Fruit fly (Drosophila melanogaster) whole organism, prepupa: Measurements from ENCODE around the gene Rok.
A peak's percentile ranks its signal among the peaks of the same experiment; 100 is the strongest.

Experiments
- Blimp-1 ChIP-seq: fragments of 200-800 bp; sonication (Bioruptor generic); optimal IDR thresholded peaks from 3 replicates; lab custom pipeline; 2017; ENCODE audit warnings: missing biosample characterization, missing genetic modification characterization, mild to moderate bottlenecking, moderate library complexity, missing genetic modification reagents
- CG10631 ChIP-seq: fragments of 200-800 bp; sonication (Bioruptor generic); optimal IDR thresholded peaks from 2 replicates; lab custom pipeline; 2016; ENCODE audit warnings: missing biosample characterization, missing genetic modification characterization
- CG10669 ChIP-seq: fragments of 200-800 bp; sonication (Bioruptor generic); optimal IDR thresholded peaks from 3 replicates; lab custom pipeline; 2018; ENCODE audit warnings: missing biosample characterization, mild to moderate bottlenecking, missing genetic modification characterization, moderate library complexity
- CG11294 ChIP-seq: fragments of 200-800 bp; sonication (Bioruptor generic); IDR thresholded peaks from 2 replicates; pipeline ENCODE4 v1.3.6; 2022; ENCODE audit warnings: missing biosample characterization, missing genetic modification characterization
- CG11762 ChIP-seq: fragments of 200-800 bp; sonication (Bioruptor generic); optimal IDR thresholded peaks from 3 replicates; lab custom pipeline; 2016; ENCODE audit warnings: missing biosample characterization, missing genetic modification characterization; ENCODE audit not compliant: insufficient read depth
- CG11902 ChIP-seq: fragments of 200-800 bp; sonication (Bioruptor generic); optimal IDR thresholded peaks from 3 replicates; lab custom pipeline; 2016; ENCODE audit warnings: missing biosample characterization, missing genetic modification characterization
- CG15336 ChIP-seq: fragments of 200-800 bp; sonication (Bioruptor generic); IDR thresholded peaks from 2 replicates; pipeline ENCODE4 v1.3.6; 2022; ENCODE audit warnings: missing biosample characterization, missing genetic modification characterization
- CG1621 ChIP-seq: fragments of 200-800 bp; sonication (Bioruptor generic); optimal IDR thresholded peaks from 3 replicates; lab custom pipeline; 2018; ENCODE audit warnings: missing biosample characterization, mild to moderate bottlenecking, missing genetic modification characterization
- CG16779 ChIP-seq: fragments of 200-800 bp; sonication (Bioruptor generic); optimal IDR thresholded peaks from 3 replicates; lab custom pipeline; 2017; ENCODE audit warnings: missing biosample characterization, mild to moderate bottlenecking, missing genetic modification characterization
- CG3032 ChIP-seq: fragments of 200-800 bp; optimal IDR thresholded peaks from 2 replicates; lab custom pipeline; 2019; ENCODE audit warnings: missing biosample characterization, mild to moderate bottlenecking, missing genetic modification characterization, moderate library complexity
- CG32006 ChIP-seq: fragments of 200-800 bp; sonication (Bioruptor generic); optimal IDR thresholded peaks from 3 replicates; lab custom pipeline; 2017; ENCODE audit warnings: missing biosample characterization, mild to moderate bottlenecking, missing genetic modification characterization
- CG4318 ChIP-seq: fragments of 200-800 bp; sonication (Bioruptor generic); optimal IDR thresholded peaks from 3 replicates; lab custom pipeline; 2017; ENCODE audit warnings: missing biosample characterization, mild to moderate bottlenecking, missing genetic modification characterization
- CG6163 ChIP-seq: fragments of 200-800 bp; sonication (Bioruptor generic); IDR thresholded peaks from 3 replicates; pipeline ENCODE4 v1.3.6; 2022; ENCODE audit warnings: missing biosample characterization, missing genetic modification characterization
- CG6792 ChIP-seq: fragments of 200-800 bp; sonication (Bioruptor generic); optimal IDR thresholded peaks from 3 replicates; lab custom pipeline; 2016; ENCODE audit warnings: missing biosample characterization, missing genetic modification characterization
- CG6808 ChIP-seq: fragments of 200-800 bp; sonication (Bioruptor generic); optimal IDR thresholded peaks from 3 replicates; lab custom pipeline; 2017; ENCODE audit warnings: missing biosample characterization, missing genetic modification characterization, mild to moderate bottlenecking, moderate library complexity, missing genetic modification reagents
- CG7368 ChIP-seq: fragments of 200-800 bp; sonication (Bioruptor generic); optimal IDR thresholded peaks from 3 replicates; lab custom pipeline; 2016; ENCODE audit warnings: missing biosample characterization, missing genetic modification characterization
- CG8119 ChIP-seq: fragments of 200-800 bp; sonication (Bioruptor generic); IDR thresholded peaks from 3 replicates; pipeline ENCODE4 v1.3.6; 2022; ENCODE audit warnings: missing biosample characterization, missing genetic modification characterization
- CG8319 ChIP-seq: fragments of 200-800 bp; sonication (Bioruptor generic); optimal IDR thresholded peaks from 3 replicates; lab custom pipeline; 2016; ENCODE audit warnings: missing biosample characterization, missing genetic modification characterization
- CG8632 ChIP-seq: fragments of 200-800 bp; sonication (Bioruptor generic); optimal IDR thresholded peaks from 3 replicates; lab custom pipeline; 2016; ENCODE audit warnings: missing biosample characterization, missing genetic modification characterization
- Eip75B ChIP-seq: fragments of 200-800 bp; sonication (Bioruptor generic); optimal IDR thresholded peaks from 3 replicates; lab custom pipeline; 2016; ENCODE audit warnings: missing biosample characterization, missing genetic modification characterization
- Eip78C ChIP-seq: fragments of 200-800 bp; sonication (Bioruptor generic); peaks from one replicate; lab custom pipeline; 2016; ENCODE audit warnings: missing biosample characterization, missing genetic modification characterization
- Ets96B ChIP-seq: fragments of 200-800 bp; optimal IDR thresholded peaks from 2 replicates; lab custom pipeline; 2019; ENCODE audit warnings: missing biosample characterization, mild to moderate bottlenecking, missing genetic modification characterization, moderate library complexity
- Gug ChIP-seq: fragments of 200-800 bp; sonication (Bioruptor generic); IDR thresholded peaks from 2 replicates; pipeline ENCODE4 v1.3.6; 2022; ENCODE audit warnings: missing biosample characterization, missing genetic modification characterization
- Hr38 ChIP-seq: sonication (Bioruptor generic); optimal IDR thresholded peaks from 2 replicates; lab custom pipeline; 2016; ENCODE audit warnings: missing biosample characterization, missing genetic modification characterization
- Hr39 ChIP-seq: fragments of 200-800 bp; sonication (Bioruptor generic); optimal IDR thresholded peaks from 2 replicates; lab custom pipeline; 2016; ENCODE audit warnings: missing biosample characterization, missing genetic modification characterization
- Lpt ChIP-seq: fragments of 200-800 bp; sonication (Bioruptor generic); optimal IDR thresholded peaks from 3 replicates; lab custom pipeline; 2016; ENCODE audit warnings: missing biosample characterization, missing genetic modification characterization
- OdsH ChIP-seq: fragments of 200-800 bp; sonication (Bioruptor generic); optimal IDR thresholded peaks from 3 replicates; lab custom pipeline; 2016; ENCODE audit warnings: missing biosample characterization, missing genetic modification characterization
- Smox ChIP-seq: fragments of 200-800 bp; sonication (Bioruptor generic); optimal IDR thresholded peaks from 3 replicates; lab custom pipeline; 2016; ENCODE audit warnings: missing biosample characterization, missing genetic modification characterization
- Sox102F ChIP-seq: fragments of 200-800 bp; sonication (Bioruptor generic); optimal IDR thresholded peaks from 2 replicates; lab custom pipeline; 2016; ENCODE audit warnings: missing biosample characterization, mild to moderate bottlenecking, missing genetic modification characterization
- Sox14 ChIP-seq: fragments of 200-800 bp; sonication (Bioruptor generic); optimal IDR thresholded peaks from 3 replicates; lab custom pipeline; 2016; ENCODE audit warnings: missing biosample characterization, missing genetic modification characterization
- Sox15 ChIP-seq: fragments of 200-800 bp; sonication (Bioruptor generic); optimal IDR thresholded peaks from 3 replicates; lab custom pipeline; 2016; ENCODE audit warnings: missing biosample characterization, missing genetic modification characterization
- acj6 ChIP-seq: fragments of 200-800 bp; sonication (Bioruptor generic); optimal IDR thresholded peaks from 3 replicates; lab custom pipeline; 2016; ENCODE audit warnings: missing biosample characterization, missing genetic modification characterization
- cyc ChIP-seq: fragments of 200-800 bp; sonication (Bioruptor generic); optimal IDR thresholded peaks from 3 replicates; lab custom pipeline; 2016; ENCODE audit warnings: missing biosample characterization, missing genetic modification characterization
- dac ChIP-seq: fragments of 200-800 bp; sonication (Bioruptor generic); optimal IDR thresholded peaks from 2 replicates; lab custom pipeline; 2017; ENCODE audit warnings: missing biosample characterization, mild to moderate bottlenecking, missing genetic modification characterization
- dsx ChIP-seq: fragments of 200-800 bp; optimal IDR thresholded peaks from 3 replicates; lab custom pipeline; 2019; ENCODE audit warnings: missing biosample characterization, mild to moderate bottlenecking, missing genetic modification characterization, moderate library complexity; ENCODE audit not compliant: poor library complexity, severe bottlenecking
- esn ChIP-seq: fragments of 200-800 bp; sonication (Bioruptor generic); optimal IDR thresholded peaks from 2 replicates; lab custom pipeline; 2016; ENCODE audit warnings: missing biosample characterization, mild to moderate bottlenecking, missing genetic modification characterization, moderate library complexity
- fd59A ChIP-seq: fragments of 200-800 bp; sonication (Bioruptor generic); optimal IDR thresholded peaks from 2 replicates; lab custom pipeline; 2017; ENCODE audit warnings: missing biosample characterization, mild to moderate bottlenecking, missing genetic modification characterization, missing genetic modification reagents
- fkh ChIP-seq: fragments of 200-800 bp; sonication (Bioruptor generic); optimal IDR thresholded peaks from 3 replicates; lab custom pipeline; 2017; ENCODE audit warnings: missing biosample characterization, mild to moderate bottlenecking, missing genetic modification characterization, moderate library complexity
- net ChIP-seq: fragments of 200-800 bp; sonication (Bioruptor generic); optimal IDR thresholded peaks from 3 replicates; lab custom pipeline; 2016; ENCODE audit warnings: missing biosample characterization, missing genetic modification characterization
- pdm3 ChIP-seq: fragments of 200-800 bp; sonication (Bioruptor generic); optimal IDR thresholded peaks from 3 replicates; lab custom pipeline; 2016; ENCODE audit warnings: missing biosample characterization, missing genetic modification characterization
- salr ChIP-seq, 2 experiments: fragments of 200-800 bp; sonication (Bioruptor generic); optimal IDR thresholded peaks; 3 replicates each; lab custom pipeline; 2016 to 2018; ENCODE audit warnings: missing biosample characterization in 2 of 2, missing genetic modification characterization in 2 of 2, mild to moderate bottlenecking in 1 of 2
- spab ChIP-seq: fragments of 200-800 bp; sonication (Bioruptor generic); optimal IDR thresholded peaks from 2 replicates; lab custom pipeline; 2017; ENCODE audit warnings: missing biosample characterization, mild to moderate bottlenecking, missing genetic modification characterization, missing genetic modification reagents
- svp ChIP-seq: fragments of 200-800 bp; sonication (Bioruptor generic); peaks from one replicate; lab custom pipeline; 2016; ENCODE audit warnings: missing biosample characterization, missing genetic modification characterization
- topi ChIP-seq: fragments of 200-800 bp; sonication (Bioruptor generic); optimal IDR thresholded peaks from 3 replicates; lab custom pipeline; 2016; ENCODE audit warnings: missing biosample characterization, missing genetic modification characterization
- vri ChIP-seq: fragments of 200-800 bp; sonication (Bioruptor generic); optimal IDR thresholded peaks from 3 replicates; lab custom pipeline; 2016; ENCODE audit warnings: missing biosample characterization, mild to moderate bottlenecking, missing genetic modification characterization

Gene Rok

DNA sequence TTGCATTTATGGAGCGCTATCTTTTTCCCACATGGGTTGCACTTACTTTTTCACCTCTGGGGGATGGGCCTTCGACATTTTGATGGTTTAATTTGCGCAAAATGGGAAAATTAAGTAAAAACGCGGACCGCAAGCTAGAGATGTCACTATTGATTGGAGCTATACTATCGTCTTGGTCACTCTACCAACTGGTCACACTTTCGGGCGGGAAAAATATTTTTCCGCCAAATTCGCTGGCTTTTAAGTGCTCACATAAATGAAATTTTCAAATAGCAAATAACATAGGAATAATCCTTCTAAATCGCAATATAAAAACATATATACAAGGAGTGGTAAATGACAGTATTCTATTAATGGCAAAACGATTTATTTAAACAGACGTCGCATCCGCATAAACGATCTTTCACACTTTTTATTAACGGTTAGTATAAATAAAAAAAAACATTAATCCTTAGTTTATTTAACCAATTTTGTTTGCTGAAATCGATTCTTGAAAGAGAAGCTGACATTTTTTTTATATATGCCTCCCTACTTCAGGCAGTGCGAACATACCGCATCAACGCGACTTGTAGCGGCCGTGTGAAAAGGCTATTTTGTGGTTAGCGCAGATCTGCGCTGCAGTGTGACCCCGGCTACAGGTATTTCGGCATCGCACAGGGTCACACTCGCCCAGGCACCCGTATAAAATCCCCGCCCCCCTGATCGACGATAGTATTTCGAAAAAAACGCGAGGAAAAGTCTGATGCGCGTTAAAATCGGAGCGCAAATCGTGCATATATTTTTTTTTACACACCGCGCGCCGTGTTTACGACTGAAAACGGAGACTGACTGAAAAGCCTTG, 3.3 kb upstream of the Rok start, which contains the start of the genes SNRPG and mthl1 (continued):
- TF ChIP-seq pdm3 (GFP tag; lab: Kevin White, UChicago) (peak; percentile 87), CG6808 (GFP tag; lab: Kevin White, UChicago) (peak; percentile 36), Blimp-1 (peak; percentile 16), CG6163 (peak; percentile 95), esn (GFP tag; lab: Kevin White, UChicago) (peak; percentile 75), Eip78C (GFP tag; lab: Kevin White, UChicago) (peak; percentile 89), spab (GFP tag; lab: Kevin White, UChicago) (peak; percentile 48), cyc (peak; percentile 89), CG3032 (peak; percentile 73), acj6 (GFP tag; lab: Kevin White, UChicago) (peak; percentile 75), CG8632 (GFP tag; lab: Kevin White, UChicago) (peak; percentile 67), Hr38 (no peak), CG10669 (GFP tag; lab: Kevin White, UChicago) (peak; percentile 73), Hr39 (peak; percentile 90), CG8319 (GFP tag; lab: Kevin White, UChicago) (peak; percentile 52), net (GFP tag; lab: Kevin White, UChicago) (peak; percentile 70), CG15336 (GFP tag; lab: Robert Waterston, UW) (peak; percentile 83), Sox102F (GFP tag; lab: Kevin White, UChicago) (peak; percentile 42), OdsH (GFP tag; lab: Kevin White, UChicago) (peak; percentile 80), dac (peak; percentile 69), Sox14 (GFP tag; lab: Kevin White, UChicago) (peak; percentile 82), CG4318 (GFP tag; lab: Kevin White, UChicago) (peak; percentile 78), Ets96B (tag; lab: Kevin White, UChicago) (peak; percentile 54), CG6792 (peak; percentile 68), CG8119 (peak; percentile 81), vri (GFP tag; lab: Kevin White, UChicago) (peak; percentile 20), CG16779 (tag; lab: Kevin White, UChicago) (no peak), CG7368 (GFP tag; lab: Kevin White, UChicago) (peak; percentile 29), Smox (GFP tag; lab: Kevin White, UChicago) (peak; percentile 78), CG11902 (GFP tag; lab: Kevin White, UChicago) (peak; percentile 81), CG32006 (GFP tag; lab: Kevin White, UChicago) (peak; percentile 87)

DNA sequence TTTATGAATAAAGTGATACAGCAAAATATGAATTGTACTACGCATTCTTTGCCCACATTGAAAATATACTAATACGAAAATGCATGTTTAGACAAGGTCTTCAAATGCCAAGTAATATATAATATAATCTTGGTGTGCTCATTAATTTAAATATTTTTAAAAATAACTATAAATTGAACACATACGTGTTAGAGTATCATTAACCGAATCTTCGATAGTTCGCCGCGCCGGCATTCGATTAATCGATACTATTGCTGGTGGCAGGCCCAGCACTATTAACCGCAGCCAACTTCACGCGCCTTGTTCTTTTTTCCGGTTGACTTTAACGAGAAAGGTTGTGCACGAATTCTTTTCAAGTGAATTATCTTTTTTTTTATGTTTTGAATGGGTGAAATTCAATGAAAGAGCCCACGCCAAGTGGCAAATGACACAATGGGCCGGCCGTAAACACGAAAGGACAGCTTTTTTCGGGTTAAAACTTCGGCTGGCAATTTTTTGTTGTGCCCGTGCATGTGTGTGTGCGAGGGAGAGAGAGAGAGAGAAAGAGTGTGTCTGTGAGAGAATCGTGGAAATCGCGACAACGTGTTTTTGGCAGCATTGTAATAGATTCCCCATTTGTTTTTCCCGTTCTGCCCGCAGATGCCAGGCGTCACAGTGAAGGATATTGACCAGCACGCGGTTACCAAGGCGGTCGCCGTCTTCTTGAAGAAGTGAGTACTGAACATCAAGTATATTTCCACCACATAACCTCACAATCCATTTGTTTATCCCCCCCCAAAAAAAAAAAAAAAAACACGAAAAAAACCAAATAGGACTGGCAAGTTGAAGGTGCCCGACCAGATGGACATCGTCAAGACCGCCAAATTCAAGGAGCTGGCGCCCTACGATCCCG, 626 bp upstream of the Rok start, which contains the start of gene RpS19a:
Gene RpS19a (plus strand): TSS at position 301 of the 892 bp plus-strand sequence.
- peak; percentile 32 for TF ChIP-seq CG11762 (GFP tag; lab: Kevin White, UChicago)
- peak; percentile 79 for TF ChIP-seq Sox102F (GFP tag; lab: Kevin White, UChicago)
- peak; percentile 36 for TF ChIP-seq fd59A
- TF ChIP-seq Hr38: no peak
- TF ChIP-seq CG7368 (GFP tag; lab: Kevin White, UChicago): peak; percentile 73
- peak; percentile 56 for TF ChIP-seq CG1621 (tag; lab: Kevin White, UChicago)
- TF ChIP-seq CG32006 (GFP tag; lab: Kevin White, UChicago): peak; percentile 32
- peak; percentile 58 for TF ChIP-seq pdm3 (GFP tag; lab: Kevin White, UChicago)
- peak; percentile 11 for TF ChIP-seq Lpt (GFP tag; lab: Kevin White, UChicago)
- TF ChIP-seq Gug (GFP tag; lab: Robert Waterston, UW): 0 out of 2 replicates have a peak, but pooled peaks have one; percentile 10
- 0 out of 2 replicates have a peak, but pooled peaks have one; percentile 22 for TF ChIP-seq CG15336 (GFP tag; lab: Robert Waterston, UW)
- peak; percentile 39 for TF ChIP-seq CG10631
- peak; percentile 52 for TF ChIP-seq Eip75B (GFP tag; lab: Kevin White, UChicago)
- peak; percentile 79 for TF ChIP-seq esn (GFP tag; lab: Kevin White, UChicago)
- no peak for TF ChIP-seq Sox15 (GFP tag; lab: Kevin White, UChicago)
- peak; percentile 48 for TF ChIP-seq dsx
- TF ChIP-seq CG11294: no peak
- TF ChIP-seq fkh: no peak
- TF ChIP-seq CG6163: peak; percentile 83
- peak; percentile 50 for TF ChIP-seq OdsH (GFP tag; lab: Kevin White, UChicago)
- peak; percentile 12 to 78 for TF ChIP-seq salr (GFP tag; optimal IDR thresholded peaks at IDR 0.05; lab: Kevin White, UChicago)
- TF ChIP-seq Eip78C (GFP tag; lab: Kevin White, UChicago): peak; percentile 89
- TF ChIP-seq topi (GFP tag; lab: Kevin White, UChicago): peak; percentile 69
- peak; percentile 77 for TF ChIP-seq svp (GFP tag; lab: Kevin White, UChicago)
- TF ChIP-seq CG11902 (GFP tag; lab: Kevin White, UChicago): no peak
